Fruit fly (Drosophila melanogaster) whole organism, wandering third instar larva: ENCODE results near the gene CG33784.

ENCODE experiments used
- Abd-B ChIP-seq: fragments of >200 bp; optimal IDR thresholded peaks from 2 replicates; lab custom pipeline; 2017; ENCODE audit warnings: missing biosample characterization, missing genetic modification characterization
- CG9705 ChIP-seq: fragments of 200-800 bp; sonication (Bioruptor generic); optimal IDR thresholded peaks from 2 replicates; lab custom pipeline; 2018; ENCODE audit warnings: missing biosample characterization, mild to moderate bottlenecking, missing genetic modification characterization
- CrebA ChIP-seq: fragments of 200-800 bp; sonication (Bioruptor generic); optimal IDR thresholded peaks from 2 replicates; lab custom pipeline; 2016; ENCODE audit warnings: missing biosample characterization, mild to moderate bottlenecking, missing genetic modification characterization, borderline replicate concordance
- Dfd ChIP-seq: fragments of >200 bp; optimal IDR thresholded peaks from 2 replicates; lab custom pipeline; 2017; ENCODE audit warnings: missing biosample characterization, missing genetic modification characterization
- Dif ChIP-seq: fragments of 200-275, 200-300 bp; sonication (Bioruptor generic); optimal IDR thresholded peaks from 2 replicates; lab custom pipeline; 2018; ENCODE audit warnings: missing biosample characterization, missing genetic modification characterization; ENCODE audit not compliant: partially characterized antibody
- GATAd ChIP-seq: sonication (Bioruptor generic); optimal IDR thresholded peaks from 2 replicates; lab custom pipeline; 2016; ENCODE audit warnings: missing biosample characterization, missing genetic modification characterization
- HLH106 ChIP-seq: fragments of 200-800 bp; optimal IDR thresholded peaks from 3 replicates; lab custom pipeline; 2019; ENCODE audit warnings: missing biosample characterization, mild to moderate bottlenecking, missing genetic modification characterization, moderate library complexity
- Hnf4 ChIP-seq: fragments of 200-800 bp; sonication (Bioruptor generic); optimal IDR thresholded peaks from 2 replicates; lab custom pipeline; 2016; ENCODE audit warnings: missing biosample characterization, mild to moderate bottlenecking, missing genetic modification characterization
- Hr78 ChIP-seq: fragments of >200 bp; optimal IDR thresholded peaks from 2 replicates; lab custom pipeline; 2017; ENCODE audit warnings: missing biosample characterization, missing genetic modification characterization
- Hr83 ChIP-seq: fragments of 200-300 bp; sonication (Bioruptor generic); optimal IDR thresholded peaks from 2 replicates; lab custom pipeline; 2016; ENCODE audit warnings: missing biosample characterization, mild to moderate bottlenecking, missing genetic modification characterization, moderate library complexity; ENCODE audit not compliant: poor library complexity, severe bottlenecking
- Jra ChIP-seq: sonication (Bioruptor generic); optimal IDR thresholded peaks from 2 replicates; lab custom pipeline; 2016; ENCODE audit warnings: missing biosample characterization, missing genetic modification characterization
- Mio ChIP-seq: sonication (Bioruptor generic); optimal IDR thresholded peaks from 2 replicates; lab custom pipeline; 2016; ENCODE audit warnings: missing biosample characterization, missing genetic modification characterization
- N ChIP-seq: fragments of >200 bp; optimal IDR thresholded peaks from 2 replicates; lab custom pipeline; 2018; ENCODE audit warnings: missing biosample characterization, missing external identifiers, missing genetic modification characterization
- OdsH ChIP-seq: fragments of 200-800 bp; sonication (Bioruptor generic); optimal IDR thresholded peaks from 2 replicates; lab custom pipeline; 2016; ENCODE audit warnings: missing biosample characterization, mild to moderate bottlenecking, missing genetic modification characterization
- Rel ChIP-seq, 2 experiments: fragments of 200-800 bp; sonication (Bioruptor generic) in 1 of 2; optimal IDR thresholded peaks; 2 replicates in 1 of 2; 3 replicates in 1 of 2; lab custom pipeline; 2016 to 2019; ENCODE audit warnings: mild to moderate bottlenecking in 2 of 2, missing biosample characterization in 2 of 2, missing genetic modification characterization in 2 of 2, moderate library complexity in 1 of 2
- Sp1 ChIP-seq: fragments of 200-800 bp; sonication (Bioruptor generic); optimal IDR thresholded peaks from 3 replicates; lab custom pipeline; 2019; ENCODE audit warnings: missing biosample characterization, mild to moderate bottlenecking, missing genetic modification characterization, moderate library complexity
- Vsx2 ChIP-seq: fragments of 200-300, 225-300 bp; sonication (Bioruptor generic); optimal IDR thresholded peaks from 2 replicates; lab custom pipeline; 2018; ENCODE audit warnings: missing biosample characterization, missing genetic modification characterization; ENCODE audit not compliant: partially characterized antibody
- br ChIP-seq: fragments of 200-800 bp; sonication (Bioruptor generic); optimal IDR thresholded peaks from 2 replicates; lab custom pipeline; 2016; ENCODE audit warnings: missing biosample characterization, missing genetic modification characterization
- dl ChIP-seq, 2 experiments: fragments of 175-275, 200-275 bp in 1 of 2; fragments of 200-275 bp in 1 of 2; sonication (Bioruptor generic); optimal IDR thresholded peaks; lab custom pipeline; 2018; ENCODE audit warnings: mild to moderate bottlenecking in 2 of 2, missing biosample characterization in 2 of 2, missing genetic modification characterization in 2 of 2, moderate library complexity in 2 of 2; ENCODE audit not compliant: partially characterized antibody in 2 of 2, insufficient read depth in 1 of 2
- dmrt93B ChIP-seq: fragments of 200-800 bp; sonication (Bioruptor generic); optimal IDR thresholded peaks from 2 replicates; lab custom pipeline; 2018; ENCODE audit warnings: missing biosample characterization, mild to moderate bottlenecking, missing genetic modification characterization
- dsf ChIP-seq: sonication (Bioruptor generic); optimal IDR thresholded peaks from 2 replicates; lab custom pipeline; 2016; ENCODE audit warnings: missing biosample characterization, missing genetic modification characterization, borderline replicate concordance
- ey ChIP-seq: fragments of 200-800 bp; sonication (Bioruptor generic); optimal IDR thresholded peaks from 2 replicates; lab custom pipeline; 2016; ENCODE audit warnings: missing biosample characterization, missing genetic modification characterization
- foxo ChIP-seq, 2 experiments: fragments of 200-800 bp; sonication (Bioruptor generic); optimal IDR thresholded peaks; 2 replicates in 1 of 2; 3 replicates in 1 of 2; lab custom pipeline; 2016 to 2017; ENCODE audit warnings: missing biosample characterization in 2 of 2, missing genetic modification characterization in 2 of 2
- fru ChIP-seq: fragments of 200-800 bp; sonication (Bioruptor generic); optimal IDR thresholded peaks from 3 replicates; lab custom pipeline; 2016; ENCODE audit warnings: missing biosample characterization, mild to moderate bottlenecking, missing genetic modification characterization
- h ChIP-seq: fragments of 200-800 bp; sonication (Bioruptor generic); optimal IDR thresholded peaks from 3 replicates; lab custom pipeline; 2016; ENCODE audit warnings: missing biosample characterization, mild to moderate bottlenecking, missing genetic modification characterization
- jim ChIP-seq: fragments of 175-275, 200-325 bp; sonication (Bioruptor generic); optimal IDR thresholded peaks from 2 replicates; lab custom pipeline; 2016; ENCODE audit warnings: missing biosample characterization, mild to moderate bottlenecking, missing genetic modification characterization
- lola ChIP-seq: fragments of >200 bp; optimal IDR thresholded peaks from 2 replicates; lab custom pipeline; 2017; ENCODE audit warnings: missing biosample characterization, missing genetic modification characterization
- pan ChIP-seq: fragments of >200 bp; optimal IDR thresholded peaks from 2 replicates; lab custom pipeline; 2017
- psq ChIP-seq: fragments of 200-800 bp; sonication (Bioruptor generic); optimal IDR thresholded peaks from 3 replicates; lab custom pipeline; 2017; ENCODE audit warnings: missing biosample characterization, mild to moderate bottlenecking, missing genetic modification characterization, moderate library complexity
- rgr ChIP-seq: fragments of 200-800 bp; sonication (Bioruptor generic); optimal IDR thresholded peaks from 3 replicates; lab custom pipeline; 2016; ENCODE audit warnings: missing biosample characterization, mild to moderate bottlenecking, missing genetic modification characterization
- sage ChIP-seq: fragments of 200-800 bp; sonication (Bioruptor generic); optimal IDR thresholded peaks from 2 replicates; lab custom pipeline; 2016; ENCODE audit warnings: missing biosample characterization, mild to moderate bottlenecking, missing genetic modification characterization
- sv ChIP-seq: fragments of 200-800 bp; sonication (Bioruptor generic); optimal IDR thresholded peaks from 3 replicates; lab custom pipeline; 2016; ENCODE audit warnings: missing biosample characterization, missing genetic modification characterization
- tai ChIP-seq: sonication (Bioruptor generic); optimal IDR thresholded peaks from 2 replicates; lab custom pipeline; 2016; ENCODE audit warnings: missing biosample characterization, missing genetic modification characterization
- usp ChIP-seq: fragments of >200 bp; optimal IDR thresholded peaks from 2 replicates; lab custom pipeline; 2017; ENCODE audit warnings: missing biosample characterization, missing genetic modification characterization
- woc ChIP-seq: sonication (Bioruptor generic); optimal IDR thresholded peaks from 2 replicates; lab custom pipeline; 2016; ENCODE audit warnings: missing biosample characterization, mild to moderate bottlenecking, missing genetic modification characterization

The CG33784 gene

DNA sequence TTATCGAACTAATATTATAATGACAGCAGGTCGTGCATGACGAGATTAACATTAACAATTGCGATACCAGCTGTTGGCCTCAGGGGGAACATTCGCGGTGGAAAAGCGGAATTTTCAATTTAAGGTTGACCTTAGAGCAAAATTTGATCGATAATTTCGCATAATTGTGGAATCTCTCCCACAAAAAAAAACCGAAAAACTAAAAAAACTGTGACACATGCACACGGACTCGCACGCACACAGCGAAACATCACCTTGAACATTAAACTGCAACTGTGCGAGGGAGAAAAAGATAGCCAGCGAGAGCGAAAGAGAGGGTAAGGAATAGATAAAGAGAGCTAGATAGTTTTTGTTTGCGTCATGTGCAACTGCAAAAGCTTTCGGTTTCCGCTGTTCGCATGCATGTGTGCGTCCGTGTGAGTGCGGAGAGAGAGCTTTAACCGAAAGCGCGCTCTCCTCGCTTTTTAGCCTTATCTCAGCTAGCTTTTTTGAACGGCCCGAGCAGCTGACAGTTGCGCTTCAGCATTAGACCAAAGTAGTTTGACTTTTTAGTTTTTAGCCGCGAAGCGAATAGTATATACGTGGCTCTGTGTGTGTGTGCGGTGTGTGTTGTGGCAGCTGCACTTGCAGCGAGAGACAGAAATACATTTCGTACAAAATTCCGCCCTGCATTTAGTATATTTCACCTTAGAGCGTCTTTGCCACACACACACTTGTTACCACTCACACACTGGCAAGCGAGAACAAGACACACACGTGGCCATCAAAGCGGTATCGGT is 25.7 kb downstream of the CG33784 start:
- TF ChIP-seq jim (GFP tag; lab: Kevin White, UChicago) (no peak), Dif (GFP tag; lab: Kevin White, UChicago) (peak; percentile 66)

dm6 chr3R:10095052-10095451 is 27.3 kb downstream of the CG33784 start:
- TF ChIP-seq dsf (GFP tag; lab: Kevin White, UChicago) (no peak), CG9705 (GFP tag; lab: Kevin White, UChicago) (no peak), Vsx2 (no peak), N (GFP tag; lab: Kevin White, UChicago) (no peak), Jra (GFP tag; lab: Kevin White, UChicago) (no peak), ey (GFP tag; lab: Kevin White, UChicago) (no peak), psq (no peak), GATAd (no peak), sv (GFP tag; lab: Kevin White, UChicago) (no peak), CrebA (no peak), fru (GFP tag; lab: Kevin White, UChicago) (no peak), Dfd (GFP tag; lab: Kevin White, UChicago) (no peak), jim (GFP tag; lab: Kevin White, UChicago) (no peak), rgr (GFP tag; lab: Kevin White, UChicago) (no peak), pan (lab: Kevin White, UChicago) (no peak), foxo (GFP tag; optimal IDR thresholded peaks at IDR 0.05; lab: Kevin White, UChicago) (no peak), Sp1 (GFP tag; lab: Kevin White, UChicago) (no peak)

- no peak for TF ChIP-seq Abd-B (GFP tag; lab: Kevin White, UChicago)
- TF ChIP-seq lola (GFP tag; lab: Kevin White, UChicago): no peak
- no peak for TF ChIP-seq OdsH (GFP tag; lab: Kevin White, UChicago)
- TF ChIP-seq dmrt93B (GFP tag; lab: Kevin White, UChicago): no peak
- TF ChIP-seq sv (GFP tag; lab: Kevin White, UChicago): no peak
- no peak for TF ChIP-seq HLH106
- TF ChIP-seq Mio: no peak
- no peak for TF ChIP-seq br
- TF ChIP-seq sage (GFP tag; lab: Kevin White, UChicago): no peak
- no peak for TF ChIP-seq tai (GFP tag; lab: Kevin White, UChicago)
- no peak for TF ChIP-seq jim (GFP tag; lab: Kevin White, UChicago)
- TF ChIP-seq Dif (GFP tag; lab: Kevin White, UChicago): no peak
- no peak for TF ChIP-seq N (GFP tag; lab: Kevin White, UChicago)
- TF ChIP-seq h: no peak
- no peak for TF ChIP-seq fru (GFP tag; lab: Kevin White, UChicago)
- no peak for TF ChIP-seq Hnf4 (GFP tag; lab: Kevin White, UChicago)
These were observed 28.1 kb downstream of the CG33784 start for dm6 chr3R:10095765-10096164.

- TF ChIP-seq Jra (GFP tag; lab: Kevin White, UChicago): peak; percentile 23
- no peak for TF ChIP-seq Dfd (GFP tag; lab: Kevin White, UChicago)
- no peak for TF ChIP-seq psq
- TF ChIP-seq fru (GFP tag; lab: Kevin White, UChicago): peak; percentile 32
- TF ChIP-seq br: no peak
- no peak for TF ChIP-seq tai (GFP tag; lab: Kevin White, UChicago)
- no peak for TF ChIP-seq dsf (GFP tag; lab: Kevin White, UChicago)
- no peak for TF ChIP-seq CG9705 (GFP tag; lab: Kevin White, UChicago)
- no peak for TF ChIP-seq Abd-B (GFP tag; lab: Kevin White, UChicago)
- TF ChIP-seq HLH106: peak; percentile 27
- TF ChIP-seq Hr78 (GFP tag; lab: Kevin White, UChicago): no peak
- peak; percentile 7 for TF ChIP-seq dmrt93B (GFP tag; lab: Kevin White, UChicago)
- TF ChIP-seq foxo (GFP tag; optimal IDR thresholded peaks at IDR 0.05; lab: Kevin White, UChicago): peak in 1 of 2 experiments; percentile 57
- peak; percentile 38 for TF ChIP-seq OdsH (GFP tag; lab: Kevin White, UChicago)
- TF ChIP-seq ey (GFP tag; lab: Kevin White, UChicago): peak; percentile 54
- TF ChIP-seq woc (GFP tag; lab: Kevin White, UChicago): no peak
- TF ChIP-seq pan (lab: Kevin White, UChicago): no peak
- TF ChIP-seq lola (GFP tag; lab: Kevin White, UChicago): no peak
- TF ChIP-seq Mio: no peak
- no peak for TF ChIP-seq jim (GFP tag; lab: Kevin White, UChicago)
- TF ChIP-seq sage (GFP tag; lab: Kevin White, UChicago): no peak
- no peak for TF ChIP-seq usp (GFP tag; lab: Kevin White, UChicago)
- peak; percentile 51 for TF ChIP-seq sv (GFP tag; lab: Kevin White, UChicago)
- peak; percentile 36 for TF ChIP-seq rgr (GFP tag; lab: Kevin White, UChicago)
- peak; percentile 57 for TF ChIP-seq h
- no peak for TF ChIP-seq N (GFP tag; lab: Kevin White, UChicago)
- no peak for TF ChIP-seq Dif (GFP tag; lab: Kevin White, UChicago)
- no peak for TF ChIP-seq Rel (GFP tag; optimal IDR thresholded peaks at IDR 0.05; lab: Kevin White, UChicago)
- peak; percentile 72 for TF ChIP-seq Rel (tag; optimal IDR thresholded peaks at IDR 0.05; lab: Kevin White, UChicago)
- TF ChIP-seq Vsx2: no peak
- no peak for TF ChIP-seq dl (GFP tag; optimal IDR thresholded peaks at IDR 0.05; lab: Kevin White, UChicago; ENCODE audit: insufficient read depth in 1 of 2, partially characterized antibody in 2 of 2)
- no peak for TF ChIP-seq Hr83 (GFP tag; lab: Kevin White, UChicago)
These were observed 30.0 kb downstream of the CG33784 start for dm6 chr3R:10097531-10098295.
